Fruit fly (Drosophila melanogaster): ENCODE measurements around the gene mthl10.
A peak's percentile ranks its signal among the peaks of the same experiment; 100 is the strongest.

The mthl10 gene

DNA sequence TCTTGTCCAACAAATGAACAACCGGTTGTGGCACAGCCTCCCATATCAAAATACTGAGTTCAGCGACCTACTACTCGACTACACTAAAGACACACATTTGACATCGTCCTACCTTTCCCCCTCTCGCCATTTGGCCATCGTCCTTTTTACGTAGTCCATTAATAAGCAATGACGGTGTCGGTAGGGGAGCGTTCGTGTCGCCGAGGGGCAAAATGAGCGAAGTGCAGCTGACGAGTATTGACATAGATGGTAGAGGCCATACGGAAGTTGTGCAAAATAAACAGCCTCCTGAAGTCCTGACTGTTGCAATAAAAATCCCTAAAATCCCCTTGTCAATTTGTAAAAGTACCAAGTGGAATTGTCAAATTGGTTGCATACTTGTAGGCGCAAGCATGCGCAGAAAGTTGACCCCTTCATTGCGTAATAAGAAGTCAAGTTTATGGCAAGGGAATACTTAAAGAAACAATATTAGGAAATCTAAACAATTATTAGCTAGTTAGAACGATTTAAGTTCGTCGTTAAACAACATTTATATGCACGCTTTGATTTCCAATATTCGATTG, 51.1 kb downstream of the mthl10 start (continued):
- TF ChIP-seq maf-S (GFP tag; optimal IDR thresholded peaks at IDR 0.05) (no peak), Meics (GFP tag; optimal IDR thresholded peaks at IDR 0.05) (no peak), h (optimal IDR thresholded peaks at IDR 0.05) (no peak), Aef1 (GFP tag; IDR thresholded peaks at IDR 0.05) (no peak), ftz-f1 (GFP tag; optimal IDR thresholded peaks at IDR 0.05) (no peak), Deaf1 (tag; optimal IDR thresholded peaks at IDR 0.05) (peak; percentile 53), CG7928 (GFP tag; optimal IDR thresholded peaks at IDR 0.05) (no peak), CG7357 (GFP tag; IDR thresholded peaks at IDR 0.05) (no peak), CG8290 (GFP tag; optimal IDR thresholded peaks at IDR 0.05) (no peak), CG8290 (tag; optimal IDR thresholded peaks at IDR 0.05) (peak in 1 of 2 experiments; percentile 27), fu2 (GFP tag; optimal IDR thresholded peaks at IDR 0.05) (no peak), CG31224 (GFP tag; IDR thresholded peaks at IDR 0.05) (no peak), Usf (GFP tag; optimal IDR thresholded peaks at IDR 0.05) (no peak), Hr78 (GFP tag; optimal IDR thresholded peaks at IDR 0.05) (peak in 1 of 2 experiments; percentile 100), bbx (GFP tag; IDR thresholded peaks at IDR 0.05; ENCODE audit: partially characterized antibody) (0 out of 2 replicates have a peak, but pooled peaks have one; percentile 16), CG2202 (tag; optimal IDR thresholded peaks at IDR 0.05) (no peak), CG1832 (GFP tag; optimal IDR thresholded peaks at IDR 0.05) (no peak), CG6254 (GFP tag; optimal IDR thresholded peaks at IDR 0.05) (no peak), vnd (GFP tag; IDR thresholded peaks at IDR 0.05; ENCODE audit: partially characterized antibody) (no peak), CG34422 (GFP tag; IDR thresholded peaks at IDR 0.05) (no peak), Kr (GFP tag; optimal IDR thresholded peaks at IDR 0.05) (peak; percentile 41), CG32772 (GFP tag; IDR thresholded peaks at IDR 0.05) (no peak), CG17186 (GFP tag; optimal IDR thresholded peaks at IDR 0.05) (no peak), br (optimal IDR thresholded peaks at IDR 0.05) (no peak), GATAe (GFP tag; conservative IDR thresholded peaks at IDR 0.05) (no peak), CG31441 (GFP tag; IDR thresholded peaks at IDR 0.05) (no peak), Lhr (GFP tag; optimal IDR thresholded peaks at IDR 0.05) (no peak), CG17568 (GFP tag; optimal IDR thresholded peaks at IDR 0.05) (no peak), CG10209 (GFP tag; optimal IDR thresholded peaks at IDR 0.05) (no peak), tap (tag; optimal IDR thresholded peaks at IDR 0.05) (no peak), CG33557 (GFP tag; optimal IDR thresholded peaks at IDR 0.05) (no peak), pb (GFP tag; optimal IDR thresholded peaks at IDR 0.05) (no peak), Med (GFP tag) (peak; percentile 49), pzg (GFP tag; optimal IDR thresholded peaks at IDR 0.05) (no peak), sqz (GFP tag; optimal IDR thresholded peaks at IDR 0.05) (no peak), Rx (GFP tag; IDR thresholded peaks at IDR 0.05) (no peak), cato (GFP tag; optimal IDR thresholded peaks at IDR 0.05; ENCODE audit: borderline replicate concordance) (no peak), CG2116 (GFP tag; optimal IDR thresholded peaks at IDR 0.05) (no peak), ken (GFP tag; IDR thresholded peaks at IDR 0.05) (0 out of 3 replicates have a peak, but pooled peaks have one; percentile 41), D19B (GFP tag; optimal IDR thresholded peaks at IDR 0.05) (no peak), zfh2 (GFP tag; optimal IDR thresholded peaks at IDR 0.05) (no peak), CG6765 (GFP tag; optimal IDR thresholded peaks at IDR 0.05) (no peak), Dll (GFP tag; IDR thresholded peaks at IDR 0.05; ENCODE audit: partially characterized antibody) (no peak), CG13123 (GFP tag; optimal IDR thresholded peaks at IDR 0.05) (no peak), ranshi (GFP tag; IDR thresholded peaks at IDR 0.05) (no peak), CG1602 (GFP tag; optimal IDR thresholded peaks at IDR 0.05) (no peak), CG17385 (GFP tag; optimal IDR thresholded peaks at IDR 0.05) (no peak), wek (GFP tag; optimal IDR thresholded peaks at IDR 0.05) (no peak), ash1 (GFP tag; optimal IDR thresholded peaks at IDR 0.05) (no peak), sug (tag; optimal IDR thresholded peaks at IDR 0.05) (no peak), eve (GFP tag; optimal IDR thresholded peaks at IDR 0.05) (no peak), ap (GFP tag; IDR thresholded peaks at IDR 0.05) (no peak)
